Worm (Caenorhabditis elegans) whole organism, young adult: ENCODE measurements around the gene ZC513.3.

ENCODE experiments used
- B0019.2 ChIP-seq: fragments of 200-800 bp; sonication (Bioruptor generic); conservative IDR thresholded peaks from 2 replicates; pipeline ENCODE4 v1.3.6; 2022; ENCODE audit warnings: missing genetic modification reagents, missing genetic modification characterization, missing compliant biosample characterization
- C06A6.2 ChIP-seq: fragments of 200-800 bp; sonication (Bioruptor generic); conservative IDR thresholded peaks from 2 replicates; pipeline ENCODE4 v1.3.6; 2022; ENCODE audit warnings: missing genetic modification characterization, missing compliant biosample characterization
- Y79H2A.3 ChIP-seq: fragments of 200-800 bp; sonication (Bioruptor generic); conservative IDR thresholded peaks from 2 replicates; pipeline ENCODE4 v1.3.6; 2022; ENCODE audit warnings: missing genetic modification reagents, missing genetic modification characterization, missing compliant biosample characterization
- ceh-79 ChIP-seq: sonication (generic microtip); optimal IDR thresholded peaks from 2 replicates; lab custom pipeline; 2017; ENCODE audit warnings: mild to moderate bottlenecking, missing genetic modification characterization, missing compliant biosample characterization

- no peak for TF ChIP-seq B0019.2
- no peak for TF ChIP-seq Y79H2A.3 (GFP tag; lab: Robert Waterston, UW)
- no peak for TF ChIP-seq ceh-79 (tag; lab: Kevin White, UChicago)
- no peak for TF ChIP-seq C06A6.2
These were observed 32.9 kb upstream of the ZC513.3 start, which contains the start of gene Y97E10AR.6 for ce11 chrV:8013901-8014388.
